Fruit fly (Drosophila melanogaster) whole organism, adult: ENCODE results near the gene CG31342.
A peak's percentile ranks its signal among the peaks of the same experiment; 100 is the strongest.

ENCODE experiments used
- CG11617 ChIP-seq: fragments of 200-800 bp; sonication (Bioruptor generic); optimal IDR thresholded peaks from 2 replicates; lab custom pipeline; 2017; ENCODE audit warnings: mild to moderate bottlenecking, missing biosample characterization, missing genetic modification reagents, missing genetic modification characterization
- CG12768 ChIP-seq: fragments of 200-800 bp; sonication (Bioruptor generic); optimal IDR thresholded peaks from 2 replicates; lab custom pipeline; 2017; ENCODE audit warnings: missing biosample characterization, missing genetic modification characterization, mild to moderate bottlenecking, moderate library complexity, missing genetic modification reagents
- CG14711 ChIP-seq: fragments of 200-800 bp; sonication (Bioruptor generic); optimal IDR thresholded peaks from 2 replicates; lab custom pipeline; 2018; ENCODE audit warnings: missing biosample characterization, mild to moderate bottlenecking, missing genetic modification characterization, moderate library complexity
- Clk ChIP-seq: fragments of 200-800 bp; sonication (Bioruptor generic); optimal IDR thresholded peaks from 2 replicates; lab custom pipeline; 2017; ENCODE audit warnings: missing biosample characterization, missing genetic modification characterization
- cnc ChIP-seq, 2 experiments: fragments of >200 bp; optimal IDR thresholded peaks; 2 replicates each; lab custom pipeline; 2017
- kay ChIP-seq: fragments of 200-800 bp; sonication (Bioruptor generic); peaks from one replicate; lab custom pipeline; 2016; ENCODE audit warnings: missing biosample characterization, missing genetic modification characterization, borderline replicate concordance
- ovo ChIP-seq: fragments of 200-800 bp; sonication (Bioruptor generic); optimal IDR thresholded peaks from 2 replicates; lab custom pipeline; 2016; ENCODE audit warnings: missing biosample characterization, missing genetic modification characterization
- toe ChIP-seq: fragments of 200-800 bp; sonication (Bioruptor generic); optimal IDR thresholded peaks from 2 replicates; lab custom pipeline; 2016; ENCODE audit warnings: missing biosample characterization, missing genetic modification characterization

dm6 chr3R:12985828-12986530, at the start of gene CG31342:
- TF ChIP-seq CG12768 (GFP tag; lab: Kevin White, UChicago) (no peak), CG11617 (peak; percentile 34), kay (GFP tag; lab: Kevin White, UChicago) (no peak), CG14711 (tag; lab: Kevin White, UChicago) (peak; percentile 59), toe (GFP tag; lab: Kevin White, UChicago) (no peak), Clk (GFP tag; lab: Kevin White, UChicago) (no peak), cnc (optimal IDR thresholded peaks at IDR 0.05; lab: Kevin White, UChicago) (no peak), ovo (no peak)
